Fruit fly (Drosophila melanogaster) whole organism, prepupa: Measurements from ENCODE around the gene Caper.

Experiments used
- CG10669 ChIP-seq: fragments of 200-800 bp; sonication (Bioruptor generic); optimal IDR thresholded peaks from 3 replicates; lab custom pipeline; 2018; ENCODE audit warnings: missing biosample characterization, mild to moderate bottlenecking, missing genetic modification characterization, moderate library complexity
- CG11762 ChIP-seq: fragments of 200-800 bp; sonication (Bioruptor generic); optimal IDR thresholded peaks from 3 replicates; lab custom pipeline; 2016; ENCODE audit warnings: missing biosample characterization, missing genetic modification characterization; ENCODE audit not compliant: insufficient read depth
- CG11902 ChIP-seq: fragments of 200-800 bp; sonication (Bioruptor generic); optimal IDR thresholded peaks from 3 replicates; lab custom pipeline; 2016; ENCODE audit warnings: missing biosample characterization, missing genetic modification characterization
- CG1621 ChIP-seq: fragments of 200-800 bp; sonication (Bioruptor generic); optimal IDR thresholded peaks from 3 replicates; lab custom pipeline; 2018; ENCODE audit warnings: missing biosample characterization, mild to moderate bottlenecking, missing genetic modification characterization
- CG16779 ChIP-seq: fragments of 200-800 bp; sonication (Bioruptor generic); optimal IDR thresholded peaks from 3 replicates; lab custom pipeline; 2017; ENCODE audit warnings: missing biosample characterization, mild to moderate bottlenecking, missing genetic modification characterization
- CG3032 ChIP-seq: fragments of 200-800 bp; optimal IDR thresholded peaks from 2 replicates; lab custom pipeline; 2019; ENCODE audit warnings: missing biosample characterization, mild to moderate bottlenecking, missing genetic modification characterization, moderate library complexity
- CG31627 ChIP-seq: fragments of 200-800 bp; sonication (Bioruptor generic); optimal IDR thresholded peaks from 3 replicates; lab custom pipeline; 2016; ENCODE audit warnings: missing biosample characterization, missing genetic modification characterization
- CG32006 ChIP-seq: fragments of 200-800 bp; sonication (Bioruptor generic); optimal IDR thresholded peaks from 3 replicates; lab custom pipeline; 2017; ENCODE audit warnings: missing biosample characterization, mild to moderate bottlenecking, missing genetic modification characterization
- CG34406 ChIP-seq: fragments of 200-800 bp; sonication (Bioruptor generic); optimal IDR thresholded peaks from 3 replicates; lab custom pipeline; 2016; ENCODE audit warnings: missing biosample characterization, missing genetic modification characterization
- CG3919 ChIP-seq: fragments of 200-800 bp; sonication (Bioruptor generic); optimal IDR thresholded peaks from 3 replicates; lab custom pipeline; 2016; ENCODE audit warnings: missing biosample characterization, missing genetic modification characterization
- CG6276 ChIP-seq: fragments of 200-800 bp; sonication (Bioruptor generic); optimal IDR thresholded peaks from 2 replicates; lab custom pipeline; 2017; ENCODE audit warnings: missing biosample characterization, mild to moderate bottlenecking, missing genetic modification characterization
- CG6792 ChIP-seq: fragments of 200-800 bp; sonication (Bioruptor generic); optimal IDR thresholded peaks from 3 replicates; lab custom pipeline; 2016; ENCODE audit warnings: missing biosample characterization, missing genetic modification characterization
- CG6808 ChIP-seq: fragments of 200-800 bp; sonication (Bioruptor generic); optimal IDR thresholded peaks from 3 replicates; lab custom pipeline; 2017; ENCODE audit warnings: missing biosample characterization, missing genetic modification characterization, mild to moderate bottlenecking, moderate library complexity, missing genetic modification reagents
- CG6854 ChIP-seq: fragments of 200-800 bp; sonication (Bioruptor generic); optimal IDR thresholded peaks from 2 replicates; lab custom pipeline; 2017; ENCODE audit warnings: missing biosample characterization, mild to moderate bottlenecking, missing genetic modification characterization
- CG7368 ChIP-seq: fragments of 200-800 bp; sonication (Bioruptor generic); optimal IDR thresholded peaks from 3 replicates; lab custom pipeline; 2016; ENCODE audit warnings: missing biosample characterization, missing genetic modification characterization
- CG8119 ChIP-seq: fragments of 200-800 bp; sonication (Bioruptor generic); IDR thresholded peaks from 3 replicates; pipeline ENCODE4 v1.3.6; 2022; ENCODE audit warnings: missing biosample characterization, missing genetic modification characterization
- CG8632 ChIP-seq: fragments of 200-800 bp; sonication (Bioruptor generic); optimal IDR thresholded peaks from 3 replicates; lab custom pipeline; 2016; ENCODE audit warnings: missing biosample characterization, missing genetic modification characterization
- CG9139 ChIP-seq: fragments of 200-800 bp; sonication (Bioruptor generic); optimal IDR thresholded peaks from 3 replicates; lab custom pipeline; 2017; ENCODE audit warnings: missing biosample characterization, mild to moderate bottlenecking, missing genetic modification characterization
- Eip75B ChIP-seq: fragments of 200-800 bp; sonication (Bioruptor generic); optimal IDR thresholded peaks from 3 replicates; lab custom pipeline; 2016; ENCODE audit warnings: missing biosample characterization, missing genetic modification characterization
- Eip93F ChIP-seq: fragments of 200-800 bp; sonication (Bioruptor generic); optimal IDR thresholded peaks from 2 replicates; lab custom pipeline; 2016; ENCODE audit warnings: missing biosample characterization, mild to moderate bottlenecking, missing genetic modification characterization
- Ets21C ChIP-seq: fragments of 200-800 bp; sonication (Bioruptor generic); optimal IDR thresholded peaks from 3 replicates; lab custom pipeline; 2016; ENCODE audit warnings: missing biosample characterization, missing genetic modification characterization
- Gug ChIP-seq: fragments of 200-800 bp; sonication (Bioruptor generic); IDR thresholded peaks from 2 replicates; pipeline ENCODE4 v1.3.6; 2022; ENCODE audit warnings: missing biosample characterization, missing genetic modification characterization
- Hr38 ChIP-seq: sonication (Bioruptor generic); optimal IDR thresholded peaks from 2 replicates; lab custom pipeline; 2016; ENCODE audit warnings: missing biosample characterization, missing genetic modification characterization
- Lpt ChIP-seq: fragments of 200-800 bp; sonication (Bioruptor generic); optimal IDR thresholded peaks from 3 replicates; lab custom pipeline; 2016; ENCODE audit warnings: missing biosample characterization, missing genetic modification characterization
- Met ChIP-seq: fragments of 200-800 bp; sonication (Bioruptor generic); optimal IDR thresholded peaks from 3 replicates; lab custom pipeline; 2016; ENCODE audit warnings: missing biosample characterization, missing genetic modification characterization
- OdsH ChIP-seq: fragments of 200-800 bp; sonication (Bioruptor generic); optimal IDR thresholded peaks from 3 replicates; lab custom pipeline; 2016; ENCODE audit warnings: missing biosample characterization, missing genetic modification characterization
- Smox ChIP-seq: fragments of 200-800 bp; sonication (Bioruptor generic); optimal IDR thresholded peaks from 3 replicates; lab custom pipeline; 2016; ENCODE audit warnings: missing biosample characterization, missing genetic modification characterization
- Sox102F ChIP-seq: fragments of 200-800 bp; sonication (Bioruptor generic); optimal IDR thresholded peaks from 2 replicates; lab custom pipeline; 2016; ENCODE audit warnings: missing biosample characterization, mild to moderate bottlenecking, missing genetic modification characterization
- Sox14 ChIP-seq: fragments of 200-800 bp; sonication (Bioruptor generic); optimal IDR thresholded peaks from 3 replicates; lab custom pipeline; 2016; ENCODE audit warnings: missing biosample characterization, missing genetic modification characterization
- Sox15 ChIP-seq: fragments of 200-800 bp; sonication (Bioruptor generic); optimal IDR thresholded peaks from 3 replicates; lab custom pipeline; 2016; ENCODE audit warnings: missing biosample characterization, missing genetic modification characterization
- achi ChIP-seq: fragments of 200-800 bp; sonication (Bioruptor generic); optimal IDR thresholded peaks from 3 replicates; lab custom pipeline; 2016; ENCODE audit warnings: missing biosample characterization, missing genetic modification characterization
- acj6 ChIP-seq: fragments of 200-800 bp; sonication (Bioruptor generic); optimal IDR thresholded peaks from 3 replicates; lab custom pipeline; 2016; ENCODE audit warnings: missing biosample characterization, missing genetic modification characterization
- cyc ChIP-seq: fragments of 200-800 bp; sonication (Bioruptor generic); optimal IDR thresholded peaks from 3 replicates; lab custom pipeline; 2016; ENCODE audit warnings: missing biosample characterization, missing genetic modification characterization
- dac ChIP-seq: fragments of 200-800 bp; sonication (Bioruptor generic); optimal IDR thresholded peaks from 2 replicates; lab custom pipeline; 2017; ENCODE audit warnings: missing biosample characterization, mild to moderate bottlenecking, missing genetic modification characterization
- eg ChIP-seq: fragments of 200-800 bp; sonication (Bioruptor generic); IDR thresholded peaks from 3 replicates; pipeline ENCODE4 v1.3.6; 2022; ENCODE audit warnings: missing biosample characterization, missing genetic modification characterization
- esn ChIP-seq: fragments of 200-800 bp; sonication (Bioruptor generic); optimal IDR thresholded peaks from 2 replicates; lab custom pipeline; 2016; ENCODE audit warnings: missing biosample characterization, mild to moderate bottlenecking, missing genetic modification characterization, moderate library complexity
- fd85E ChIP-seq: fragments of 200-800 bp; sonication (Bioruptor generic); optimal IDR thresholded peaks from 3 replicates; lab custom pipeline; 2016; ENCODE audit warnings: missing biosample characterization, missing genetic modification characterization
- fkh ChIP-seq: fragments of 200-800 bp; sonication (Bioruptor generic); optimal IDR thresholded peaks from 3 replicates; lab custom pipeline; 2017; ENCODE audit warnings: missing biosample characterization, mild to moderate bottlenecking, missing genetic modification characterization, moderate library complexity
- lz ChIP-seq: fragments of 200-800 bp; sonication (Bioruptor generic); optimal IDR thresholded peaks from 3 replicates; lab custom pipeline; 2016; ENCODE audit warnings: missing biosample characterization, missing genetic modification characterization
- net ChIP-seq: fragments of 200-800 bp; sonication (Bioruptor generic); optimal IDR thresholded peaks from 3 replicates; lab custom pipeline; 2016; ENCODE audit warnings: missing biosample characterization, missing genetic modification characterization
- salr ChIP-seq, 2 experiments: fragments of 200-800 bp; sonication (Bioruptor generic); optimal IDR thresholded peaks; 3 replicates each; lab custom pipeline; 2016 to 2018; ENCODE audit warnings: missing biosample characterization in 2 of 2, missing genetic modification characterization in 2 of 2, mild to moderate bottlenecking in 1 of 2
- spab ChIP-seq: fragments of 200-800 bp; sonication (Bioruptor generic); optimal IDR thresholded peaks from 2 replicates; lab custom pipeline; 2017; ENCODE audit warnings: missing biosample characterization, mild to moderate bottlenecking, missing genetic modification characterization, missing genetic modification reagents
- svp ChIP-seq: fragments of 200-800 bp; sonication (Bioruptor generic); peaks from one replicate; lab custom pipeline; 2016; ENCODE audit warnings: missing biosample characterization, missing genetic modification characterization
- topi ChIP-seq: fragments of 200-800 bp; sonication (Bioruptor generic); optimal IDR thresholded peaks from 3 replicates; lab custom pipeline; 2016; ENCODE audit warnings: missing biosample characterization, missing genetic modification characterization
- vri ChIP-seq: fragments of 200-800 bp; sonication (Bioruptor generic); optimal IDR thresholded peaks from 3 replicates; lab custom pipeline; 2016; ENCODE audit warnings: missing biosample characterization, mild to moderate bottlenecking, missing genetic modification characterization

The Caper gene

dm6 chr2L:7023614-7024259 is 8.8 kb upstream of the Caper start, which contains the start of gene Gart (continued):
- peak; percentile 59 for TF ChIP-seq achi (GFP tag; lab: Kevin White, UChicago)
- TF ChIP-seq OdsH (GFP tag; lab: Kevin White, UChicago), result peak; percentile 76
- peak; percentile 77 for TF ChIP-seq net (GFP tag; lab: Kevin White, UChicago)
- peak; percentile 88 for TF ChIP-seq Sox14 (GFP tag; lab: Kevin White, UChicago)
- peak; percentile 77 for TF ChIP-seq CG3919 (GFP tag; lab: Kevin White, UChicago)
- no peak for TF ChIP-seq CG6276 (GFP tag; lab: Kevin White, UChicago)
- TF ChIP-seq dac (GFP tag; lab: Kevin White, UChicago), result peak; percentile 24
- TF ChIP-seq CG34406 (GFP tag; lab: Kevin White, UChicago), result peak; percentile 65
- TF ChIP-seq Lpt (GFP tag; lab: Kevin White, UChicago), result peak; percentile 44
- peak; percentile 91 for TF ChIP-seq lz (GFP tag; lab: Kevin White, UChicago)
- no peak for TF ChIP-seq fd85E
- peak; percentile 88 for TF ChIP-seq topi
- TF ChIP-seq CG11762, result no peak
- no peak; the same call in 2 of the 3 replicates for TF ChIP-seq eg
- TF ChIP-seq CG32006 (GFP tag; lab: Kevin White, UChicago), result peak; percentile 74
- TF ChIP-seq CG7368 (GFP tag; lab: Kevin White, UChicago), result peak; percentile 13
- TF ChIP-seq Ets21C (GFP tag; lab: Kevin White, UChicago), result peak; percentile 82
- peak; percentile 70 for TF ChIP-seq CG6792
- peak; percentile 94 for TF ChIP-seq fkh (GFP tag; lab: Kevin White, UChicago)
- peak; percentile 16 for TF ChIP-seq CG1621 (tag; lab: Kevin White, UChicago)
- TF ChIP-seq Met (GFP tag; lab: Kevin White, UChicago), result peak; percentile 87
- peak; percentile 89 for TF ChIP-seq CG31627
- peak; percentile 71 for TF ChIP-seq CG8119 (GFP tag; lab: Robert Waterston, UW)
- TF ChIP-seq Sox15, result peak; percentile 59
- peak; percentile 92 for TF ChIP-seq esn (GFP tag; lab: Kevin White, UChicago)
- peak; percentile 72 for TF ChIP-seq acj6 (GFP tag; lab: Kevin White, UChicago)
- peak; percentile 87 for TF ChIP-seq Sox102F
- TF ChIP-seq CG3032, result no peak
- TF ChIP-seq Smox (GFP tag; lab: Kevin White, UChicago), result peak; percentile 87
- TF ChIP-seq CG8632 (GFP tag; lab: Kevin White, UChicago), result peak; percentile 52
- peak in 1 of 2 experiments; percentile 34 for TF ChIP-seq salr (GFP tag; optimal IDR thresholded peaks at IDR 0.05; lab: Kevin White, UChicago)
- peak; percentile 75 for TF ChIP-seq Eip75B
- no peak for TF ChIP-seq CG10669
- no peak for TF ChIP-seq CG6808 (GFP tag; lab: Kevin White, UChicago)
- TF ChIP-seq CG11902 (GFP tag; lab: Kevin White, UChicago), result peak; percentile 59
- TF ChIP-seq Gug (GFP tag; lab: Robert Waterston, UW), result peak; percentile 30; the same call in 1 of the 2 replicates

DNA sequence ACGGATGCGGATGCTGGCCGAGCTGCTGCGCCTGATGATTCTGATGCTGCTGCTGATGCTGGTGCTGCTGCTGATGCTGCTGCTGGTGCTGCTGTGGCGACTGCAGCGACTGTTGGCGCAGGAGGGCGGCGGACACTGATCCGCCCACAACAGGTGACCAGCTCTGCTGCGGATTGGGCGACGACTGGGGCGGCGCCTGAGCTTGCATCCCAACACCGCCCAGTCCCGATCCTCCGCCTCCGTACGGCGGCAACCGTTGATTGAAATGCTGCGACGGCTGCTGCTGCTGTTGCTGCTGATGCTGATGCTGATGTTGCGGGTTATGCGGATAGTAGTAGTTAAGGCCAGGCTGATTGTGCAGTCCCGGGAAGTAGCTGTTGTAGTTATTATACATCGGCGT is 7.3 kb upstream of the Caper start:
- TF ChIP-seq cyc (GFP tag; lab: Kevin White, UChicago) (no peak), fkh (GFP tag; lab: Kevin White, UChicago) (no peak), Gug (GFP tag; lab: Robert Waterston, UW) (no peak), acj6 (GFP tag; lab: Kevin White, UChicago) (no peak), eg (no peak)
- TF ChIP-seq, all 60 proteins: peak for 0

- no peak for TF ChIP-seq Gug (GFP tag; lab: Robert Waterston, UW)
- no peak for TF ChIP-seq Ets21C (GFP tag; lab: Kevin White, UChicago)
- no peak for TF ChIP-seq CG16779 (tag; lab: Kevin White, UChicago)
- no peak for TF ChIP-seq Eip75B
- TF ChIP-seq CG6854 (GFP tag; lab: Kevin White, UChicago), result no peak
- TF ChIP-seq salr (GFP tag; optimal IDR thresholded peaks at IDR 0.05; lab: Kevin White, UChicago), result no peak
- TF ChIP-seq CG8119 (GFP tag; lab: Robert Waterston, UW), result no peak
- TF ChIP-seq Eip93F (GFP tag; lab: Kevin White, UChicago), result no peak
- no peak for TF ChIP-seq vri (GFP tag; lab: Kevin White, UChicago)
- no peak for TF ChIP-seq CG9139 (GFP tag; lab: Kevin White, UChicago)
- no peak for TF ChIP-seq spab (GFP tag; lab: Kevin White, UChicago)
- TF ChIP-seq svp, result no peak
- TF ChIP-seq Smox (GFP tag; lab: Kevin White, UChicago), result no peak
- no peak for TF ChIP-seq CG10669
- no peak for TF ChIP-seq dac (GFP tag; lab: Kevin White, UChicago)
- TF ChIP-seq net (GFP tag; lab: Kevin White, UChicago), result no peak
- TF ChIP-seq Hr38 (GFP tag; lab: Kevin White, UChicago), result no peak
- no peak for TF ChIP-seq CG1621 (tag; lab: Kevin White, UChicago)
Observed at dm6 chr2L:7026308-7026707, 6.2 kb upstream of the Caper start.
